Fruit fly (Drosophila melanogaster): ENCODE measurements around the gene CG9072.

CG9072 gene

dm6 chrX:15084580-15085138 is 11.2 kb downstream of the CG9072 start, which contains the start of gene Cox17 (continued):
- TF ChIP-seq odd (GFP tag; optimal IDR thresholded peaks at IDR 0.05) (peak; percentile 63), TFAM (GFP tag; optimal IDR thresholded peaks at IDR 0.05) (no peak)

- TF ChIP-seq wdn (GFP tag; IDR thresholded peaks at IDR 0.05) (no peak), CG13894 (tag; optimal IDR thresholded peaks at IDR 0.05) (no peak), Deaf1 (tag; optimal IDR thresholded peaks at IDR 0.05) (peak; percentile 17), chinmo (GFP tag; IDR thresholded peaks at IDR 0.05; ENCODE audit: partially characterized antibody) (peak; percentile 80; the same call in 3 of the 4 replicates), CG14441 (GFP tag; IDR thresholded peaks at IDR 0.05) (no peak), grau (tag; optimal IDR thresholded peaks at IDR 0.05) (no peak), Dad (GFP tag; optimal IDR thresholded peaks at IDR 0.05) (no peak), ci (GFP tag; IDR thresholded peaks at IDR 0.05) (0 out of 3 replicates have a peak, but pooled peaks have one; percentile 6), Atf6 (GFP tag; IDR thresholded peaks at IDR 0.05) (0 out of 2 replicates have a peak, but pooled peaks have one; percentile 20), Med (GFP tag) (peak; percentile 61), Blimp-1 (GFP tag; optimal IDR thresholded peaks at IDR 0.05) (no peak), jumu (GFP tag; optimal IDR thresholded peaks at IDR 0.05) (no peak), Fer3 (tag; optimal IDR thresholded peaks at IDR 0.05) (no peak), sd (tag; optimal IDR thresholded peaks at IDR 0.05) (peak; percentile 49), Drgx (GFP tag; IDR thresholded peaks at IDR 0.05) (no peak), CG17802 (tag; optimal IDR thresholded peaks at IDR 0.05) (no peak)
These were observed 13.2 kb downstream of the CG9072 start, which contains the start of gene CG33178 for dm6 chrX:15082681-15083080. Gene CG33178 (plus strand): TSS chrX:15082827.

dm6 chrX:15080780-15081402 is 15.0 kb downstream of the CG9072 start, which contains the start of gene CG33177:
Gene CG33177 (plus strand): TSS chrX:15081367.
- TF ChIP-seq CG2199 (GFP tag; IDR thresholded peaks at IDR 0.05) (peak; percentile 83; the same call in 2 of the 3 replicates), Doc2 (GFP tag; IDR thresholded peaks at IDR 0.05) (no peak), HmgZ (tag; optimal IDR thresholded peaks at IDR 0.05) (peak; percentile 28), CG8924 (tag; optimal IDR thresholded peaks at IDR 0.05) (no peak), CG14050 (GFP tag; IDR thresholded peaks at IDR 0.05) (no peak), E2f2 (GFP tag; IDR thresholded peaks at IDR 0.05) (0 out of 2 replicates have a peak, but pooled peaks have one; percentile 9), vvl (GFP tag; IDR thresholded peaks at IDR 0.05) (peak; percentile 34; the same call in 1 of the 2 replicates), grn (GFP tag; optimal IDR thresholded peaks at IDR 0.05) (peak; percentile 30), CG12659 (GFP tag; optimal IDR thresholded peaks at IDR 0.05) (peak; percentile 25), D (optimal IDR thresholded peaks at IDR 0.05) (no peak), D (GFP tag; optimal IDR thresholded peaks at IDR 0.05) (no peak), CG13424 (tag; optimal IDR thresholded peaks at IDR 0.05) (peak; percentile 21), ase (GFP tag; IDR thresholded peaks at IDR 0.05) (no peak), da (GFP tag; optimal IDR thresholded peaks at IDR 0.05) (peak; percentile 4), nmo (GFP tag; optimal IDR thresholded peaks at IDR 0.05) (peak; percentile 19), CG15696 (tag; optimal IDR thresholded peaks at IDR 0.05) (peak; percentile 32), CG18619 (GFP tag; optimal IDR thresholded peaks at IDR 0.05) (peak; percentile 16), tap (tag; optimal IDR thresholded peaks at IDR 0.05) (no peak), CG34224 (GFP tag; IDR thresholded peaks at IDR 0.05; ENCODE audit: partially characterized antibody) (no peak), CTCF (GFP tag; optimal IDR thresholded peaks at IDR 0.05) (peak; percentile 98), gro (GFP tag; optimal IDR thresholded peaks at IDR 0.05) (peak; percentile 10), Opbp (GFP tag; IDR thresholded peaks at IDR 0.05; ENCODE audit: partially characterized antibody) (no peak; the same call in 2 of the 3 replicates), Ets97D (GFP tag; optimal IDR thresholded peaks at IDR 0.05) (peak; percentile 18), eve (GFP tag; optimal IDR thresholded peaks at IDR 0.05) (peak in 1 of 2 experiments; percentile 68), wdn (GFP tag; IDR thresholded peaks at IDR 0.05) (no peak), CG1603 (tag; optimal IDR thresholded peaks at IDR 0.05) (peak; percentile 37), CG16815 (GFP tag; optimal IDR thresholded peaks at IDR 0.05) (no peak), Deaf1 (tag; optimal IDR thresholded peaks at IDR 0.05) (peak; percentile 11), CG14710 (tag; optimal IDR thresholded peaks at IDR 0.05) (peak; percentile 10), shn (GFP tag; optimal IDR thresholded peaks at IDR 0.05) (no peak), CG17829 (tag; optimal IDR thresholded peaks at IDR 0.05) (peak; percentile 35)

Measured in whole organism, embryonic.